Fruit fly (Drosophila melanogaster) whole organism, embryonic: ENCODE data around the gene CG34134.

Experiments
- Ada2b ChIP-seq: fragments of 200-800 bp; sonication (Bioruptor generic); IDR thresholded peaks from 2 replicates; pipeline ENCODE4 v1.3.6; 2022; ENCODE audit warnings: missing biosample characterization, missing genetic modification characterization
- B-H1 ChIP-seq: fragments of 200-800 bp; sonication (Bioruptor generic); IDR thresholded peaks from 3 replicates; pipeline ENCODE4 v1.3.6; 2022; ENCODE audit warnings: missing biosample characterization, missing genetic modification characterization
- CG10209 ChIP-seq: fragments of 200-800 bp; sonication (Bioruptor generic); optimal IDR thresholded peaks from 3 replicates; lab custom pipeline; 2017; ENCODE audit warnings: missing biosample characterization, mild to moderate bottlenecking, missing genetic modification characterization, missing genetic modification reagents
- CG10431 ChIP-seq: fragments of 200-800 bp; sonication (Bioruptor generic); optimal IDR thresholded peaks from 3 replicates; lab custom pipeline; 2018; ENCODE audit warnings: missing biosample characterization, mild to moderate bottlenecking, missing genetic modification characterization
- CG10959 ChIP-seq: fragments of 200-800 bp; sonication (Bioruptor generic); IDR thresholded peaks from 2 replicates; pipeline ENCODE4 v1.3.6; 2022; ENCODE audit warnings: missing biosample characterization, missing genetic modification characterization
- CG11696 ChIP-seq: fragments of 200-800 bp; sonication (Bioruptor generic); IDR thresholded peaks from 2 replicates; pipeline ENCODE4 v1.3.6; 2022; ENCODE audit warnings: missing biosample characterization, missing genetic modification characterization
- CG12219 ChIP-seq: fragments of 200-800 bp; sonication (Bioruptor generic); optimal IDR thresholded peaks from 3 replicates; lab custom pipeline; 2018; ENCODE audit warnings: missing biosample characterization, mild to moderate bottlenecking, missing genetic modification characterization
- CG14860 ChIP-seq: fragments of 200-800 bp; sonication (Bioruptor generic); IDR thresholded peaks from 3 replicates; pipeline ENCODE4 v1.3.6; 2022; ENCODE audit warnings: missing biosample characterization, missing genetic modification characterization; ENCODE audit not compliant: partially characterized antibody
- CG16863 ChIP-seq: fragments of 200-800 bp; sonication (Bioruptor generic); optimal IDR thresholded peaks from 3 replicates; lab custom pipeline; 2016; ENCODE audit warnings: missing biosample characterization, missing genetic modification characterization
- CG17359 ChIP-seq: fragments of 200-800 bp; sonication (Bioruptor generic); optimal IDR thresholded peaks from 3 replicates; lab custom pipeline; 2018; ENCODE audit warnings: missing biosample characterization, mild to moderate bottlenecking, missing genetic modification characterization, moderate library complexity
- CG18599 ChIP-seq: fragments of 200-800 bp; sonication (Bioruptor generic); optimal IDR thresholded peaks from 3 replicates; lab custom pipeline; 2017; ENCODE audit warnings: missing biosample characterization, missing genetic modification characterization, mild to moderate bottlenecking, moderate library complexity, missing genetic modification reagents
- CG2116 ChIP-seq: fragments of 200-800 bp; sonication (Bioruptor generic); optimal IDR thresholded peaks from 3 replicates; lab custom pipeline; 2018; ENCODE audit warnings: missing biosample characterization, mild to moderate bottlenecking, missing genetic modification characterization
- CG3726 ChIP-seq: fragments of 200-800 bp; sonication (Bioruptor generic); IDR thresholded peaks from 3 replicates; pipeline ENCODE4, ENCODE4 v1.3.6; 2022; ENCODE audit warnings: missing biosample characterization, missing genetic modification characterization
- CG3838 ChIP-seq: fragments of 200-800 bp; sonication (Bioruptor generic); optimal IDR thresholded peaks from 3 replicates; lab custom pipeline; 2016; ENCODE audit warnings: missing biosample characterization, missing genetic modification characterization
- CG3847 ChIP-seq: fragments of 200-800 bp; sonication (Bioruptor generic); IDR thresholded peaks from 2 replicates; pipeline ENCODE4 v1.3.6; 2022; ENCODE audit warnings: missing biosample characterization, missing genetic modification characterization
- CG4282 ChIP-seq: fragments of 200-800 bp; sonication (Bioruptor generic); optimal IDR thresholded peaks from 2 replicates; lab custom pipeline; 2016; ENCODE audit warnings: missing biosample characterization, missing genetic modification characterization
- CG43689 ChIP-seq: fragments of 200-800 bp; sonication (Bioruptor generic); IDR thresholded peaks from 2 replicates; pipeline ENCODE4 v1.3.6; 2022; ENCODE audit warnings: missing biosample characterization, missing genetic modification characterization
- CG4404 ChIP-seq: fragments of 200-800 bp; sonication (Bioruptor generic); IDR thresholded peaks from 2 replicates; pipeline ENCODE4 v1.3.6; 2022; ENCODE audit warnings: missing biosample characterization, missing genetic modification characterization
- CG6175 ChIP-seq: fragments of 200-800 bp; sonication (Bioruptor generic); IDR thresholded peaks from 3 replicates; pipeline ENCODE4 v1.3.6; 2022; ENCODE audit warnings: missing biosample characterization, missing genetic modification characterization
- CG6654 ChIP-seq: fragments of 200-800 bp; sonication (Bioruptor generic); optimal IDR thresholded peaks from 2 replicates; lab custom pipeline; 2017; ENCODE audit warnings: missing biosample characterization, mild to moderate bottlenecking, missing genetic modification characterization
- CG7271 ChIP-seq: fragments of 200-800 bp; sonication (Bioruptor generic); optimal IDR thresholded peaks from 2 replicates; lab custom pipeline; 2018; ENCODE audit warnings: missing biosample characterization, mild to moderate bottlenecking, missing genetic modification characterization, moderate library complexity
- CG7357 ChIP-seq: fragments of 200-800 bp; sonication (Bioruptor generic); IDR thresholded peaks from 3 replicates; pipeline ENCODE4 v1.3.6; 2022; ENCODE audit warnings: missing biosample characterization, missing genetic modification characterization
- CG8089 ChIP-seq: fragments of 200-800 bp; sonication (Bioruptor generic); optimal IDR thresholded peaks from 3 replicates; lab custom pipeline; 2016; ENCODE audit warnings: missing biosample characterization, missing genetic modification characterization
- CG9797 ChIP-seq: fragments of 200-800 bp; sonication (Bioruptor generic); optimal IDR thresholded peaks from 3 replicates; lab custom pipeline; 2018; ENCODE audit warnings: missing biosample characterization, mild to moderate bottlenecking, missing genetic modification characterization
- CTCF ChIP-seq: fragments of 200-800 bp; sonication (Bioruptor generic); optimal IDR thresholded peaks from 2 replicates; lab custom pipeline; 2017; ENCODE audit warnings: missing biosample characterization, mild to moderate bottlenecking, missing genetic modification characterization, moderate library complexity
- D ChIP-seq, 2 experiments: fragments of 200-800 bp in 1 of 2; fragments of >200 bp in 1 of 2; sonication (Bioruptor generic) in 1 of 2; optimal IDR thresholded peaks; 2 replicates in 1 of 2; 3 replicates in 1 of 2; lab custom pipeline; 2017; ENCODE audit warnings: mild to moderate bottlenecking in 1 of 2, missing biosample characterization in 1 of 2, missing genetic modification characterization in 1 of 2, missing genetic modification reagents in 1 of 2
- Dip2 ChIP-seq: fragments of 200-800 bp; sonication (Bioruptor generic); IDR thresholded peaks from 2 replicates; pipeline ENCODE4 v1.3.6; 2022; ENCODE audit warnings: missing biosample characterization, missing genetic modification characterization
- Fer3 ChIP-seq: fragments of 200-800 bp; sonication (Bioruptor generic); optimal IDR thresholded peaks from 2 replicates; lab custom pipeline; 2018; ENCODE audit warnings: missing biosample characterization, mild to moderate bottlenecking, missing genetic modification characterization, moderate library complexity
- Hsf ChIP-seq: fragments of 200-800 bp; sonication (Bioruptor generic); optimal IDR thresholded peaks from 3 replicates; lab custom pipeline; 2016; ENCODE audit warnings: missing biosample characterization, missing genetic modification characterization
- Med ChIP-seq: fragments of 200-800 bp; sonication (Bioruptor generic); peaks from one replicate; lab custom pipeline; 2016; ENCODE audit warnings: missing biosample characterization, missing genetic modification characterization, mild to moderate bottlenecking, inconsistent platforms, moderate library complexity
- Nf-YB ChIP-seq: fragments of 200-800 bp; sonication (Bioruptor generic); optimal IDR thresholded peaks from 3 replicates; lab custom pipeline; 2019; ENCODE audit warnings: missing biosample characterization, mild to moderate bottlenecking, missing genetic modification characterization, moderate library complexity
- NfI ChIP-seq: fragments of 200-800 bp; sonication (Bioruptor generic); optimal IDR thresholded peaks from 3 replicates; lab custom pipeline; 2018; ENCODE audit warnings: missing biosample characterization, mild to moderate bottlenecking, missing genetic modification characterization, moderate library complexity
- Spps ChIP-seq: fragments of 200-800 bp; sonication (Bioruptor generic); optimal IDR thresholded peaks from 2 replicates; lab custom pipeline; 2018; ENCODE audit warnings: missing biosample characterization, mild to moderate bottlenecking, missing genetic modification characterization
- bcd ChIP-seq: fragments of 200-800 bp; sonication (Bioruptor generic); optimal IDR thresholded peaks from 2 replicates; lab custom pipeline; 2017; ENCODE audit warnings: missing biosample characterization, mild to moderate bottlenecking, missing genetic modification characterization
- corto ChIP-seq: fragments of 200-800 bp; sonication (Bioruptor generic); optimal IDR thresholded peaks from 2 replicates; lab custom pipeline; 2016; ENCODE audit warnings: missing biosample characterization, mild to moderate bottlenecking, missing genetic modification characterization, moderate library complexity
- dmrt11E ChIP-seq: fragments of 200-800 bp; sonication (Bioruptor generic); optimal IDR thresholded peaks from 3 replicates; lab custom pipeline; 2018; ENCODE audit warnings: missing biosample characterization, mild to moderate bottlenecking, missing genetic modification characterization, moderate library complexity
- emc ChIP-seq: fragments of 200-800 bp; sonication (Bioruptor generic); optimal IDR thresholded peaks from 2 replicates; lab custom pipeline; 2016; ENCODE audit warnings: missing biosample characterization, missing genetic modification characterization
- gcm ChIP-seq: fragments of 200-800 bp; sonication (Bioruptor generic); optimal IDR thresholded peaks from 2 replicates; lab custom pipeline; 2019; ENCODE audit warnings: missing biosample characterization, mild to moderate bottlenecking, missing genetic modification characterization, moderate library complexity
- her ChIP-seq: fragments of 200-800 bp; sonication (Bioruptor generic); optimal IDR thresholded peaks from 2 replicates; lab custom pipeline; 2016; ENCODE audit warnings: missing biosample characterization, missing genetic modification characterization
- lilli ChIP-seq: fragments of 200-800 bp; sonication (Bioruptor generic); optimal IDR thresholded peaks from 3 replicates; lab custom pipeline; 2016; ENCODE audit warnings: missing biosample characterization, missing genetic modification characterization
- lov ChIP-seq, 2 experiments: fragments of 200-800 bp in 1 of 2; fragments of >200 bp in 1 of 2; sonication (Bioruptor generic) in 1 of 2; IDR thresholded peaks in 1 of 2; optimal IDR thresholded peaks in 1 of 2; 2 replicates in 1 of 2; 3 replicates in 1 of 2; pipeline versions ENCODE4 v1.3.6 to Lab custom; 2017 to 2022; ENCODE audit warnings: missing biosample characterization in 1 of 2, missing genetic modification characterization in 1 of 2
- nom ChIP-seq: fragments of 200-800 bp; sonication (Bioruptor generic); optimal IDR thresholded peaks from 2 replicates; lab custom pipeline; 2017; ENCODE audit warnings: missing biosample characterization, missing genetic modification characterization, mild to moderate bottlenecking, moderate library complexity, missing genetic modification reagents
- otp ChIP-seq: fragments of 200-800 bp; sonication (Bioruptor generic); IDR thresholded peaks from 3 replicates; pipeline ENCODE4, ENCODE4 v1.3.6; 2022; ENCODE audit warnings: missing biosample characterization, missing genetic modification characterization
- rib ChIP-seq: fragments of 200-800 bp; sonication (Bioruptor generic); IDR thresholded peaks from 2 replicates; pipeline ENCODE4 v1.3.6; 2022; ENCODE audit warnings: missing biosample characterization, missing genetic modification characterization
- seq ChIP-seq: fragments of 200-800 bp; sonication (Bioruptor generic); IDR thresholded peaks from 2 replicates; pipeline ENCODE4 v1.3.6; 2022; ENCODE audit warnings: missing biosample characterization, missing genetic modification characterization
- sisA ChIP-seq: fragments of 200-800 bp; sonication (Bioruptor generic); IDR thresholded peaks from 2 replicates; pipeline ENCODE4 v1.3.6; 2022; ENCODE audit warnings: missing biosample characterization, missing genetic modification characterization
- stc ChIP-seq: fragments of 200-800 bp; sonication (Bioruptor generic); IDR thresholded peaks from 2 replicates; pipeline ENCODE4 v1.3.6; 2022; ENCODE audit warnings: missing biosample characterization, missing genetic modification characterization
- tap ChIP-seq: fragments of 200-800 bp; optimal IDR thresholded peaks from 3 replicates; lab custom pipeline; 2019; ENCODE audit warnings: missing biosample characterization, mild to moderate bottlenecking, missing genetic modification characterization, moderate library complexity
- trh ChIP-seq: fragments of 200-800 bp; sonication (Bioruptor generic); optimal IDR thresholded peaks from 2 replicates; lab custom pipeline; 2016; ENCODE audit warnings: missing biosample characterization, missing genetic modification characterization
- vvl ChIP-seq: fragments of 200-800 bp; sonication (Bioruptor generic); IDR thresholded peaks from 2 replicates; pipeline ENCODE4 v1.3.6; 2022; ENCODE audit warnings: missing biosample characterization, missing genetic modification characterization
- zfh1 ChIP-seq: fragments of 200-800 bp; sonication (Bioruptor generic); IDR thresholded peaks from 3 replicates; pipeline ENCODE4 v1.3.6; 2022; ENCODE audit warnings: missing biosample characterization, missing genetic modification characterization

CG34134 gene

dm6 chr2L:8229628-8230027 is 39.0 kb upstream of the CG34134 start (continued):
- TF ChIP-seq zfh1 (GFP tag; lab: Robert Waterston, UW) (peak; percentile 57; the same call in 2 of the 3 replicates), CG2116 (GFP tag; lab: Kevin White, UChicago) (no peak), corto (GFP tag; lab: Kevin White, UChicago) (peak; percentile 40), CG4282 (no peak), CG8089 (GFP tag; lab: Kevin White, UChicago) (no peak), lilli (GFP tag; lab: Kevin White, UChicago) (no peak), lov (optimal IDR thresholded peaks at IDR 0.05; lab: Kevin White, UChicago) (no peak), lov (GFP tag; IDR thresholded peaks at IDR 0.05; lab: Robert Waterston, UW) (no peak), CTCF (GFP tag; lab: Kevin White, UChicago) (no peak), CG9797 (GFP tag; lab: Kevin White, UChicago) (no peak), NfI (GFP tag; lab: Kevin White, UChicago) (no peak), nom (GFP tag; lab: Kevin White, UChicago) (peak; percentile 11), CG3847 (peak; percentile 46), bcd (GFP tag; lab: Kevin White, UChicago) (no peak), CG10959 (GFP tag; lab: Robert Waterston, UW) (peak; percentile 43; the same call in 1 of the 2 replicates), vvl (peak; percentile 62), CG10431 (GFP tag; lab: Kevin White, UChicago) (no peak), CG3838 (GFP tag; lab: Kevin White, UChicago) (no peak), gcm (GFP tag; lab: Kevin White, UChicago) (no peak), CG7271 (tag; lab: Kevin White, UChicago) (no peak), CG11696 (GFP tag; lab: Robert Waterston, UW) (no peak), Fer3 (tag; lab: Kevin White, UChicago) (no peak), sisA (GFP tag; lab: Robert Waterston, UW) (peak; percentile 25; the same call in 1 of the 2 replicates), CG3726 (GFP tag; lab: Robert Waterston, UW) (0 out of 3 replicates have a peak, but pooled peaks have one; percentile 54), tap (tag; lab: Kevin White, UChicago) (no peak), emc (GFP tag; lab: Kevin White, UChicago) (no peak), Med (GFP tag; lab: Kevin White, UChicago) (peak; percentile 86), B-H1 (peak; percentile 26; the same call in 2 of the 3 replicates), seq (no peak), D (optimal IDR thresholded peaks at IDR 0.05; lab: Kevin White, UChicago) (no peak), D (GFP tag; optimal IDR thresholded peaks at IDR 0.05; lab: Kevin White, UChicago) (no peak), CG18599 (GFP tag; lab: Kevin White, UChicago) (peak; percentile 5), dmrt11E (tag; lab: Kevin White, UChicago) (peak; percentile 47), Spps (tag; lab: Kevin White, UChicago) (no peak), Nf-YB (GFP tag; lab: Kevin White, UChicago) (no peak), her (GFP tag; lab: Kevin White, UChicago) (peak; percentile 4), otp (GFP tag; lab: Robert Waterston, UW) (peak; percentile 48; the same call in 2 of the 3 replicates), CG10209 (peak; percentile 0), stc (GFP tag; lab: Robert Waterston, UW) (peak; percentile 46; the same call in 1 of the 2 replicates), CG12219 (GFP tag; lab: Kevin White, UChicago) (no peak), CG43689 (GFP tag; lab: Robert Waterston, UW) (no peak), CG6175 (GFP tag; lab: Robert Waterston, UW) (no peak), trh (GFP tag; lab: Kevin White, UChicago) (no peak), CG4404 (GFP tag; lab: Robert Waterston, UW) (0 out of 2 replicates have a peak, but pooled peaks have one; percentile 25), CG7357 (GFP tag; lab: Robert Waterston, UW) (peak; percentile 33; the same call in 1 of the 3 replicates), rib (GFP tag; lab: Robert Waterston, UW) (no peak), Ada2b (GFP tag; lab: Robert Waterston, UW) (peak; percentile 61; the same call in 1 of the 2 replicates), CG6654 (no peak), CG14860 (GFP tag; lab: Robert Waterston, UW) (no peak), CG16863 (GFP tag; lab: Kevin White, UChicago) (no peak), CG17359 (tag; lab: Kevin White, UChicago) (no peak), Dip2 (GFP tag; lab: Robert Waterston, UW) (no peak), Hsf (GFP tag; lab: Kevin White, UChicago) (no peak)
